Worm (Caenorhabditis elegans): ENCODE data around the gene arrd-7.

ce11 chrII:12102365-12102764, 39.9 kb upstream of the arrd-7 start:
- no peak for TF ChIP-seq ztf-11 (tag; optimal IDR thresholded peaks at IDR 0.05)
- no peak for TF ChIP-seq ceh-62 (tag; optimal IDR thresholded peaks at IDR 0.05)
- TF ChIP-seq nhr-25 (tag; optimal IDR thresholded peaks at IDR 0.05; ENCODE audit: borderline replicate concordance, insufficient read depth): peak; percentile 64
- no peak for TF ChIP-seq tag-97 (GFP tag; IDR thresholded peaks at IDR 0.05)
- TF ChIP-seq nhr-28 (tag; optimal IDR thresholded peaks at IDR 0.05): peak; percentile 85
- TF ChIP-seq unc-62 (GFP tag; optimal IDR thresholded peaks at IDR 0.05 in 1 of 2): peak in 1 of 2 experiments; percentile 99
- no peak for TF ChIP-seq unc-62 (tag; optimal IDR thresholded peaks at IDR 0.05)
- peak; percentile 77 for TF ChIP-seq ama-1 (optimal IDR thresholded peaks at IDR 0.05)
- TF ChIP-seq dpl-1 (GFP tag; optimal IDR thresholded peaks at IDR 0.05): peak; percentile 80
- TF ChIP-seq pqm-1 (tag; optimal IDR thresholded peaks at IDR 0.05): no peak
- TF ChIP-seq mes-2 (tag; optimal IDR thresholded peaks at IDR 0.05; ENCODE audit: poor library complexity, severe bottlenecking): no peak
- TF ChIP-seq nhr-237 (tag; optimal IDR thresholded peaks at IDR 0.05): no peak
- peak; percentile 89 for TF ChIP-seq nhr-48 (tag; optimal IDR thresholded peaks at IDR 0.05)
- peak; percentile 17 for TF ChIP-seq fkh-10 (GFP tag; optimal IDR thresholded peaks at IDR 0.05)

Measured in whole organism, L4 larva.